Fruit fly (Drosophila melanogaster): ENCODE data around the gene CG2975.

- TF ChIP-seq pan (optimal IDR thresholded peaks at IDR 0.05) (no peak), foxo (GFP tag; optimal IDR thresholded peaks at IDR 0.05) (no peak), psq (GFP tag; optimal IDR thresholded peaks at IDR 0.05) (no peak), jim (GFP tag; optimal IDR thresholded peaks at IDR 0.05) (no peak)
These were observed 46.3 kb downstream of the CG2975 start for dm6 chr2L:2886226-2886569.

Measured in whole organism, wandering third instar larva.